Fruit fly (Drosophila melanogaster) whole organism, embryonic: ENCODE measurements around the gene Tpst.
A peak's percentile ranks its signal among the peaks of the same experiment; 100 is the strongest.

Experiments
- Atf-2 ChIP-seq: fragments of 200-800 bp; sonication (Bioruptor generic); optimal IDR thresholded peaks from 2 replicates; lab custom pipeline; 2016; ENCODE audit warnings: missing biosample characterization, missing genetic modification characterization
- CG1024 ChIP-seq: fragments of 200-800 bp; sonication (Bioruptor generic); IDR thresholded peaks from 2 replicates; pipeline ENCODE4 v1.3.6; 2022; ENCODE audit warnings: missing biosample characterization, missing genetic modification characterization
- CG12299 ChIP-seq: fragments of 200-800 bp; sonication (Bioruptor generic); optimal IDR thresholded peaks from 2 replicates; lab custom pipeline; 2018; ENCODE audit warnings: missing biosample characterization, mild to moderate bottlenecking, missing genetic modification characterization
- CG12769 ChIP-seq: fragments of 200-800 bp; sonication (Bioruptor generic); optimal IDR thresholded peaks from 2 replicates; lab custom pipeline; 2019; ENCODE audit warnings: missing biosample characterization, mild to moderate bottlenecking, missing genetic modification characterization, moderate library complexity
- CG13123 ChIP-seq: fragments of 200-800 bp; sonication (Bioruptor generic); optimal IDR thresholded peaks from 2 replicates; lab custom pipeline; 2016; ENCODE audit warnings: missing biosample characterization, missing genetic modification characterization
- CG14667 ChIP-seq: fragments of 200-800 bp; sonication (Bioruptor generic); IDR thresholded peaks from 2 replicates; pipeline ENCODE4 v1.3.6; 2022; ENCODE audit warnings: missing biosample characterization, missing genetic modification characterization
- CG16863 ChIP-seq: fragments of 200-800 bp; sonication (Bioruptor generic); optimal IDR thresholded peaks from 3 replicates; lab custom pipeline; 2016; ENCODE audit warnings: missing biosample characterization, missing genetic modification characterization
- CG17186 ChIP-seq: fragments of 200-800 bp; sonication (Bioruptor generic); optimal IDR thresholded peaks from 3 replicates; lab custom pipeline; 2017; ENCODE audit warnings: missing biosample characterization, missing genetic modification reagents, missing genetic modification characterization
- CG17328 ChIP-seq: fragments of 200-800 bp; sonication (Bioruptor generic); IDR thresholded peaks from 2 replicates; pipeline ENCODE4 v1.3.6; 2022; ENCODE audit warnings: missing biosample characterization, missing genetic modification characterization
- CG17912 ChIP-seq: fragments of 200-800 bp; sonication (Bioruptor generic); optimal IDR thresholded peaks from 2 replicates; lab custom pipeline; 2018; ENCODE audit warnings: missing biosample characterization, mild to moderate bottlenecking, missing genetic modification characterization
- CG30431 ChIP-seq: fragments of 200-800 bp; sonication (Bioruptor generic); optimal IDR thresholded peaks from 2 replicates; lab custom pipeline; 2017; ENCODE audit warnings: missing biosample characterization, missing genetic modification characterization
- CG31441 ChIP-seq: fragments of 200-800 bp; sonication (Bioruptor generic); IDR thresholded peaks from 2 replicates; pipeline ENCODE4 v1.3.6; 2022; ENCODE audit warnings: missing biosample characterization, missing genetic modification characterization
- CG4730 ChIP-seq: fragments of 200-800 bp; sonication (Bioruptor generic); IDR thresholded peaks from 2 replicates; pipeline ENCODE4 v1.3.6; 2022; ENCODE audit warnings: missing biosample characterization, missing genetic modification characterization
- CG5953 ChIP-seq: fragments of 200-800 bp; sonication (Bioruptor generic); IDR thresholded peaks from 2 replicates; pipeline ENCODE4 v1.3.6; 2022; ENCODE audit warnings: missing biosample characterization, missing genetic modification characterization
- CG7556 ChIP-seq: fragments of 200-800 bp; sonication (Bioruptor generic); optimal IDR thresholded peaks from 2 replicates; lab custom pipeline; 2017; ENCODE audit warnings: missing biosample characterization, mild to moderate bottlenecking, missing genetic modification characterization
- CG7786 ChIP-seq: fragments of 200-800 bp; sonication (Bioruptor generic); optimal IDR thresholded peaks from 2 replicates; lab custom pipeline; 2016; ENCODE audit warnings: missing biosample characterization, missing genetic modification characterization
- CG8290 ChIP-seq, 3 experiments: fragments of 200-800 bp; sonication (Bioruptor generic); optimal IDR thresholded peaks; 2 replicates each; lab custom pipeline; 2016 to 2019; ENCODE audit warnings: missing biosample characterization in 3 of 3, missing genetic modification characterization in 3 of 3, mild to moderate bottlenecking in 2 of 3, moderate library complexity in 1 of 3
- D19A ChIP-seq: fragments of 200-800 bp; optimal IDR thresholded peaks from 3 replicates; lab custom pipeline; 2019; ENCODE audit warnings: missing biosample characterization, mild to moderate bottlenecking, missing genetic modification characterization, moderate library complexity
- Fer2 ChIP-seq: fragments of 200-800 bp; sonication (Bioruptor generic); optimal IDR thresholded peaks from 2 replicates; lab custom pipeline; 2018; ENCODE audit warnings: missing biosample characterization, mild to moderate bottlenecking, missing genetic modification characterization, moderate library complexity
- H15 ChIP-seq: fragments of 200-800 bp; sonication (Bioruptor generic); IDR thresholded peaks from 3 replicates; pipeline ENCODE4 v1.3.6; 2022; ENCODE audit warnings: missing biosample characterization, missing genetic modification characterization
- Hsf ChIP-seq: fragments of 200-800 bp; sonication (Bioruptor generic); optimal IDR thresholded peaks from 3 replicates; lab custom pipeline; 2016; ENCODE audit warnings: missing biosample characterization, missing genetic modification characterization
- MBD-R2 ChIP-seq: fragments of 200-800 bp; sonication (Bioruptor generic); IDR thresholded peaks from 2 replicates; pipeline ENCODE4 v1.3.6; 2022; ENCODE audit warnings: missing biosample characterization, missing genetic modification characterization
- Side ChIP-seq: fragments of 200-800 bp; sonication (Bioruptor generic); optimal IDR thresholded peaks from 2 replicates; lab custom pipeline; 2016; ENCODE audit warnings: missing biosample characterization, missing genetic modification characterization
- Stat92E ChIP-seq, 3 experiments: fragments of >200 bp in 2 of 3; fragments of 200-800 bp in 1 of 3; sonication (Bioruptor generic) in 1 of 3; optimal IDR thresholded peaks; 2 replicates each; lab custom pipeline; 2017 to 2019; ENCODE audit warnings: missing biosample characterization in 3 of 3, missing genetic modification characterization in 3 of 3, mild to moderate bottlenecking in 1 of 3, moderate library complexity in 1 of 3
- Tbp ChIP-seq: fragments of >200 bp; optimal IDR thresholded peaks from 2 replicates; lab custom pipeline; 2018; ENCODE audit warnings: missing biosample characterization, missing genetic modification characterization
- abd-A ChIP-seq: fragments of 200-800 bp; sonication (Bioruptor generic); optimal IDR thresholded peaks from 3 replicates; lab custom pipeline; 2019; ENCODE audit warnings: missing biosample characterization, mild to moderate bottlenecking, missing genetic modification characterization, moderate library complexity
- ara ChIP-seq: fragments of 200-800 bp; sonication (Bioruptor generic); IDR thresholded peaks from 2 replicates; pipeline ENCODE4 v1.3.6; 2022; ENCODE audit warnings: missing biosample characterization, missing genetic modification characterization
- br ChIP-seq: fragments of >200 bp; optimal IDR thresholded peaks from 2 replicates; lab custom pipeline; 2017
- btn ChIP-seq: fragments of 200-800 bp; sonication (Bioruptor generic); optimal IDR thresholded peaks from 2 replicates; lab custom pipeline; 2016; ENCODE audit warnings: missing biosample characterization, missing genetic modification characterization
- chif ChIP-seq, 2 experiments: fragments of 200-800 bp; sonication (Bioruptor generic); optimal IDR thresholded peaks; 3 replicates each; lab custom pipeline; 2016; ENCODE audit warnings: missing biosample characterization in 2 of 2, missing genetic modification characterization in 2 of 2
- esg ChIP-seq: fragments of 200-800 bp; sonication (Bioruptor generic); conservative IDR thresholded peaks from 2 replicates; pipeline ENCODE4 v1.3.6; 2022; ENCODE audit warnings: missing biosample characterization, missing genetic modification characterization
- exex ChIP-seq: fragments of 200-800 bp; sonication (Bioruptor generic); optimal IDR thresholded peaks from 4 replicates; lab custom pipeline; 2018; ENCODE audit warnings: missing biosample characterization, mild to moderate bottlenecking, missing genetic modification characterization, moderate library complexity
- gro ChIP-seq: fragments of 200-800 bp; sonication (Bioruptor generic); optimal IDR thresholded peaks from 2 replicates; lab custom pipeline; 2016; ENCODE audit warnings: missing biosample characterization, missing genetic modification characterization
- hbn ChIP-seq: fragments of 200-800 bp; sonication (Bioruptor generic); IDR thresholded peaks from 2 replicates; pipeline ENCODE4 v1.3.6; 2022; ENCODE audit warnings: missing biosample characterization, missing genetic modification characterization; ENCODE audit not compliant: partially characterized antibody
- insv ChIP-seq, 2 experiments: fragments of 200-800 bp; sonication (Bioruptor generic); optimal IDR thresholded peaks; 3 replicates each; lab custom pipeline; 2016 to 2018; ENCODE audit warnings: missing biosample characterization in 2 of 2, missing genetic modification characterization in 2 of 2
- jigr1 ChIP-seq: fragments of 200-800 bp; sonication (Bioruptor generic); IDR thresholded peaks from 3 replicates; pipeline ENCODE4 v1.3.6; 2022; ENCODE audit warnings: missing biosample characterization, missing genetic modification characterization
- kah ChIP-seq: fragments of 200-800 bp; sonication (Bioruptor generic); optimal IDR thresholded peaks from 2 replicates; lab custom pipeline; 2018; ENCODE audit warnings: missing biosample characterization, mild to moderate bottlenecking, missing genetic modification characterization
- kni ChIP-seq: fragments of 200-800 bp; sonication (Bioruptor generic); optimal IDR thresholded peaks from 3 replicates; lab custom pipeline; 2017; ENCODE audit warnings: mild to moderate bottlenecking, missing biosample characterization, missing genetic modification reagents, missing genetic modification characterization
- lbe ChIP-seq: fragments of 200-800 bp; sonication (Bioruptor generic); optimal IDR thresholded peaks from 2 replicates; lab custom pipeline; 2016; ENCODE audit warnings: missing biosample characterization, mild to moderate bottlenecking, missing genetic modification characterization
- lilli ChIP-seq: fragments of 200-800 bp; sonication (Bioruptor generic); optimal IDR thresholded peaks from 3 replicates; lab custom pipeline; 2016; ENCODE audit warnings: missing biosample characterization, missing genetic modification characterization
- lmd ChIP-seq: fragments of 200-800 bp; sonication (Bioruptor generic); IDR thresholded peaks from 2 replicates; pipeline ENCODE4 v1.3.6; 2022; ENCODE audit warnings: missing biosample characterization, missing genetic modification characterization
- maf-S ChIP-seq: fragments of 200-800 bp; sonication (Bioruptor generic); optimal IDR thresholded peaks from 2 replicates; lab custom pipeline; 2016; ENCODE audit warnings: missing biosample characterization, missing genetic modification characterization
- mld ChIP-seq: fragments of 200-800 bp; sonication (Bioruptor generic); IDR thresholded peaks from 3 replicates; pipeline ENCODE4 v1.3.6; 2022; ENCODE audit warnings: missing biosample characterization, missing genetic modification characterization; ENCODE audit not compliant: partially characterized antibody
- nau ChIP-seq: fragments of 200-800 bp; sonication (Bioruptor generic); optimal IDR thresholded peaks from 3 replicates; lab custom pipeline; 2017; ENCODE audit warnings: missing biosample characterization, mild to moderate bottlenecking, missing genetic modification characterization, missing genetic modification reagents
- psq ChIP-seq: fragments of 200-800 bp; sonication (Bioruptor generic); optimal IDR thresholded peaks from 2 replicates; lab custom pipeline; 2017; ENCODE audit warnings: missing biosample characterization, missing genetic modification characterization
- salm ChIP-seq: fragments of 200-800 bp; sonication (Bioruptor generic); optimal IDR thresholded peaks from 2 replicates; lab custom pipeline; 2018; ENCODE audit warnings: missing biosample characterization, mild to moderate bottlenecking, missing genetic modification characterization
- stwl ChIP-seq: fragments of 200-800 bp; sonication (Bioruptor generic); optimal IDR thresholded peaks from 3 replicates; lab custom pipeline; 2018; ENCODE audit warnings: missing biosample characterization, mild to moderate bottlenecking, missing genetic modification characterization, moderate library complexity
- tx ChIP-seq: fragments of 200-800 bp; sonication (Bioruptor generic); optimal IDR thresholded peaks from 2 replicates; lab custom pipeline; 2016; ENCODE audit warnings: missing biosample characterization, missing genetic modification characterization

Gene Tpst

dm6 chrX:13563483-13564443 is at the start of gene Tpst, which contains the start of gene CG46311 (continued):
- TF ChIP-seq hbn (GFP tag; lab: Robert Waterston, UW): no peak
- no peak for TF ChIP-seq psq (GFP tag; lab: Kevin White, UChicago)
- TF ChIP-seq Atf-2 (GFP tag; lab: Kevin White, UChicago): peak; percentile 31
- peak; percentile 58 for TF ChIP-seq ara (GFP tag; lab: Robert Waterston, UW)
- peak; percentile 38 for TF ChIP-seq CG12299 (tag; lab: Kevin White, UChicago)
- peak in 1 of 2 experiments; percentile 20 for TF ChIP-seq insv (GFP tag; optimal IDR thresholded peaks at IDR 0.05; lab: Kevin White, UChicago)
- TF ChIP-seq lmd (GFP tag; lab: Robert Waterston, UW): peak; percentile 73
- TF ChIP-seq nau (GFP tag; lab: Kevin White, UChicago): no peak
- no peak for TF ChIP-seq Tbp
- no peak for TF ChIP-seq kah (GFP tag; lab: Kevin White, UChicago)
- no peak for TF ChIP-seq CG13123 (GFP tag; lab: Kevin White, UChicago)
- TF ChIP-seq CG30431 (GFP tag; lab: Kevin White, UChicago): peak; percentile 28
- TF ChIP-seq MBD-R2: peak; percentile 52
- peak; percentile 51 for TF ChIP-seq CG14667 (GFP tag; lab: Robert Waterston, UW)
- no peak for TF ChIP-seq btn
- TF ChIP-seq CG7786 (GFP tag; lab: Kevin White, UChicago): peak; percentile 43
- peak; percentile 37 for TF ChIP-seq Side (GFP tag; lab: Kevin White, UChicago)
- no peak for TF ChIP-seq lbe (GFP tag; lab: Kevin White, UChicago)
- TF ChIP-seq CG4730: peak; percentile 46; the same call in 1 of the 2 replicates
- peak; percentile 58 for TF ChIP-seq CG1024 (GFP tag; lab: Robert Waterston, UW)
- no peak for TF ChIP-seq tx (GFP tag; lab: Kevin White, UChicago)
- 0 out of 2 replicates have a peak, but pooled peaks have one; percentile 42 for TF ChIP-seq CG31441 (GFP tag; lab: Robert Waterston, UW)
- TF ChIP-seq Fer2 (tag; lab: Kevin White, UChicago): no peak
- no peak for TF ChIP-seq salm (tag; lab: Kevin White, UChicago)
- peak; percentile 55 for TF ChIP-seq CG12769 (tag; lab: Kevin White, UChicago)
- no peak for TF ChIP-seq D19A (tag; lab: Kevin White, UChicago)
- TF ChIP-seq Stat92E (GFP tag; optimal IDR thresholded peaks at IDR 0.05; lab: Kevin White, UChicago): peak in 1 of 3 experiments; percentile 59
- TF ChIP-seq mld: no peak
- peak; percentile 70 for TF ChIP-seq CG8290 (GFP tag; optimal IDR thresholded peaks at IDR 0.05; lab: Kevin White, UChicago)
- TF ChIP-seq CG8290 (tag; optimal IDR thresholded peaks at IDR 0.05; lab: Kevin White, UChicago): peak; percentile 30 to 89
- TF ChIP-seq gro (GFP tag; lab: Kevin White, UChicago): peak; percentile 4
- peak; percentile 72 for TF ChIP-seq H15
- TF ChIP-seq maf-S (GFP tag; lab: Kevin White, UChicago): peak; percentile 28
- peak; percentile 77 for TF ChIP-seq CG17328 (GFP tag; lab: Robert Waterston, UW)
- TF ChIP-seq Hsf (GFP tag; lab: Kevin White, UChicago): peak; percentile 74
- peak; percentile 53 for TF ChIP-seq stwl (tag; lab: Kevin White, UChicago)
- TF ChIP-seq br (lab: Kevin White, UChicago): no peak
- TF ChIP-seq lilli (GFP tag; lab: Kevin White, UChicago): peak; percentile 62
- peak; percentile 6 to 83 for TF ChIP-seq chif (GFP tag; optimal IDR thresholded peaks at IDR 0.05; lab: Kevin White, UChicago)
- TF ChIP-seq CG16863 (GFP tag; lab: Kevin White, UChicago): peak; percentile 48
- peak; percentile 72 for TF ChIP-seq CG17912 (GFP tag; lab: Kevin White, UChicago)
- TF ChIP-seq esg (GFP tag; lab: Robert Waterston, UW): peak; percentile 27; the same call in 1 of the 2 replicates
- peak; percentile 86 for TF ChIP-seq CG17186 (GFP tag; lab: Kevin White, UChicago)
- TF ChIP-seq jigr1 (GFP tag; lab: Robert Waterston, UW): peak; percentile 26; the same call in 1 of the 3 replicates
- TF ChIP-seq CG7556 (GFP tag; lab: Kevin White, UChicago): peak; percentile 20
- TF ChIP-seq kni (GFP tag; lab: Kevin White, UChicago): peak; percentile 8
- TF ChIP-seq CG5953 (GFP tag; lab: Robert Waterston, UW): 0 out of 2 replicates have a peak, but pooled peaks have one; percentile 27
- no peak for TF ChIP-seq exex (tag; lab: Kevin White, UChicago)
- no peak for TF ChIP-seq abd-A (tag; lab: Kevin White, UChicago)
